Fruit fly (Drosophila melanogaster) whole organism, embryonic: ENCODE results near the gene Atg12.

Experiments
- Ada2b ChIP-seq: fragments of 200-800 bp; sonication (Bioruptor generic); IDR thresholded peaks from 2 replicates; pipeline ENCODE4 v1.3.6; 2022; ENCODE audit warnings: missing biosample characterization, missing genetic modification characterization
- B-H2 ChIP-seq: fragments of 200-800 bp; sonication (Bioruptor generic); optimal IDR thresholded peaks from 2 replicates; lab custom pipeline; 2018; ENCODE audit warnings: missing biosample characterization, mild to moderate bottlenecking, missing genetic modification characterization
- BEAF-32 ChIP-seq: fragments of 200-800 bp; sonication (Bioruptor generic); optimal IDR thresholded peaks from 3 replicates; lab custom pipeline; 2017; ENCODE audit warnings: missing biosample characterization, missing genetic modification characterization, mild to moderate bottlenecking, moderate library complexity, missing genetic modification reagents
- CG10321 ChIP-seq: fragments of 200-800 bp; sonication (Bioruptor generic); IDR thresholded peaks from 2 replicates; pipeline ENCODE4 v1.3.6; 2022; ENCODE audit warnings: missing biosample characterization, missing genetic modification characterization
- CG12155 ChIP-seq: fragments of 200-800 bp; sonication (Bioruptor generic); optimal IDR thresholded peaks from 3 replicates; lab custom pipeline; 2016; ENCODE audit warnings: missing biosample characterization, missing genetic modification characterization
- CG1233 ChIP-seq: fragments of 200-800 bp; sonication (Bioruptor generic); optimal IDR thresholded peaks from 4 replicates; lab custom pipeline; 2018; ENCODE audit warnings: missing biosample characterization, mild to moderate bottlenecking, missing genetic modification characterization
- CG12659 ChIP-seq: fragments of 200-800 bp; sonication (Bioruptor generic); optimal IDR thresholded peaks from 3 replicates; lab custom pipeline; 2017; ENCODE audit warnings: mild to moderate bottlenecking, missing biosample characterization, missing genetic modification reagents, missing genetic modification characterization
- CG12744 ChIP-seq: fragments of 200-800 bp; sonication (Bioruptor generic); optimal IDR thresholded peaks from 2 replicates; lab custom pipeline; 2016; ENCODE audit warnings: missing biosample characterization, missing genetic modification characterization
- CG14710 ChIP-seq: fragments of 200-800 bp; sonication (Bioruptor generic); optimal IDR thresholded peaks from 3 replicates; lab custom pipeline; 2019; ENCODE audit warnings: missing biosample characterization, mild to moderate bottlenecking, missing genetic modification characterization, moderate library complexity
- CG15073 ChIP-seq: fragments of 200-800 bp; sonication (Bioruptor generic); optimal IDR thresholded peaks from 2 replicates; lab custom pipeline; 2016; ENCODE audit warnings: missing biosample characterization, missing genetic modification characterization
- CG16813 ChIP-seq: fragments of 200-800 bp; sonication (Bioruptor generic); IDR thresholded peaks from 3 replicates; pipeline ENCODE4 v1.3.6; 2022; ENCODE audit warnings: missing biosample characterization, missing genetic modification characterization; ENCODE audit not compliant: partially characterized antibody
- CG18262 ChIP-seq: fragments of 200-800 bp; optimal IDR thresholded peaks from 3 replicates; lab custom pipeline; 2019; ENCODE audit warnings: missing biosample characterization, mild to moderate bottlenecking, missing genetic modification characterization, moderate library complexity
- CG18476 ChIP-seq: fragments of 200-800 bp; sonication (Bioruptor generic); optimal IDR thresholded peaks from 2 replicates; lab custom pipeline; 2016; ENCODE audit warnings: missing biosample characterization, mild to moderate bottlenecking, missing genetic modification characterization
- CG2889 ChIP-seq: fragments of 200-800 bp; sonication (Bioruptor generic); IDR thresholded peaks from 3 replicates; pipeline ENCODE4 v1.3.6; 2022; ENCODE audit warnings: missing biosample characterization, missing genetic modification characterization
- CG43689 ChIP-seq: fragments of 200-800 bp; sonication (Bioruptor generic); IDR thresholded peaks from 2 replicates; pipeline ENCODE4 v1.3.6; 2022; ENCODE audit warnings: missing biosample characterization, missing genetic modification characterization
- CG4707 ChIP-seq: fragments of 200-800 bp; sonication (Bioruptor generic); optimal IDR thresholded peaks from 2 replicates; lab custom pipeline; 2018; ENCODE audit warnings: missing biosample characterization, mild to moderate bottlenecking, missing genetic modification characterization, moderate library complexity
- CG6654 ChIP-seq: fragments of 200-800 bp; sonication (Bioruptor generic); optimal IDR thresholded peaks from 2 replicates; lab custom pipeline; 2017; ENCODE audit warnings: missing biosample characterization, mild to moderate bottlenecking, missing genetic modification characterization
- CG6813 ChIP-seq: fragments of 200-800 bp; sonication (Bioruptor generic); optimal IDR thresholded peaks from 2 replicates; lab custom pipeline; 2017; ENCODE audit warnings: missing biosample characterization, missing genetic modification characterization, mild to moderate bottlenecking, moderate library complexity, missing genetic modification reagents
- CG7556 ChIP-seq: fragments of 200-800 bp; sonication (Bioruptor generic); optimal IDR thresholded peaks from 2 replicates; lab custom pipeline; 2017; ENCODE audit warnings: missing biosample characterization, mild to moderate bottlenecking, missing genetic modification characterization
- CG8089 ChIP-seq: fragments of 200-800 bp; sonication (Bioruptor generic); optimal IDR thresholded peaks from 3 replicates; lab custom pipeline; 2016; ENCODE audit warnings: missing biosample characterization, missing genetic modification characterization
- CG8359 ChIP-seq: fragments of 200-800 bp; sonication (Bioruptor generic); optimal IDR thresholded peaks from 2 replicates; lab custom pipeline; 2017; ENCODE audit warnings: missing biosample characterization, mild to moderate bottlenecking, missing genetic modification characterization, borderline replicate concordance
- CHES-1-like ChIP-seq: fragments of 200-800 bp; sonication (Bioruptor generic); optimal IDR thresholded peaks from 2 replicates; lab custom pipeline; 2016; ENCODE audit warnings: missing biosample characterization, missing genetic modification characterization
- CoRest ChIP-seq: fragments of 200-800 bp; sonication (Bioruptor generic); optimal IDR thresholded peaks from 3 replicates; lab custom pipeline; 2018; ENCODE audit warnings: missing biosample characterization, mild to moderate bottlenecking, missing genetic modification characterization, moderate library complexity
- CrebB ChIP-seq: fragments of 200-800 bp; sonication (Bioruptor generic); optimal IDR thresholded peaks from 3 replicates; lab custom pipeline; 2018; ENCODE audit warnings: missing biosample characterization, mild to moderate bottlenecking, missing genetic modification characterization
- E2f1 ChIP-seq: fragments of 200-800 bp; sonication (Bioruptor generic); IDR thresholded peaks from 2 replicates; pipeline ENCODE4 v1.3.6; 2022; ENCODE audit warnings: missing biosample characterization, missing genetic modification characterization
- Fer3 ChIP-seq: fragments of 200-800 bp; sonication (Bioruptor generic); optimal IDR thresholded peaks from 2 replicates; lab custom pipeline; 2018; ENCODE audit warnings: missing biosample characterization, mild to moderate bottlenecking, missing genetic modification characterization, moderate library complexity
- H15 ChIP-seq: fragments of 200-800 bp; sonication (Bioruptor generic); IDR thresholded peaks from 3 replicates; pipeline ENCODE4 v1.3.6; 2022; ENCODE audit warnings: missing biosample characterization, missing genetic modification characterization
- H2.0 ChIP-seq: fragments of 200-800 bp; sonication (Bioruptor generic); IDR thresholded peaks from 2 replicates; pipeline ENCODE4 v1.3.6; 2022; ENCODE audit warnings: missing biosample characterization, missing genetic modification characterization
- Lim3 ChIP-seq: fragments of 200-800 bp; sonication (Bioruptor generic); IDR thresholded peaks from 2 replicates; pipeline ENCODE4 v1.3.6; 2022; ENCODE audit warnings: missing biosample characterization, missing genetic modification characterization
- Lpt ChIP-seq: fragments of >200 bp; optimal IDR thresholded peaks from 2 replicates; lab custom pipeline; 2018; ENCODE audit warnings: missing biosample characterization, missing genetic modification characterization
- MESR4 ChIP-seq: fragments of 200-800 bp; sonication (Bioruptor generic); optimal IDR thresholded peaks from 2 replicates; lab custom pipeline; 2018; ENCODE audit warnings: missing biosample characterization, mild to moderate bottlenecking, missing genetic modification characterization, moderate library complexity
- Meics ChIP-seq: fragments of 200-800 bp; sonication (Bioruptor generic); optimal IDR thresholded peaks from 2 replicates; lab custom pipeline; 2017; ENCODE audit warnings: missing biosample characterization, mild to moderate bottlenecking, missing genetic modification characterization
- NC2α ChIP-seq: fragments of 200-800 bp; sonication (Bioruptor generic); optimal IDR thresholded peaks from 2 replicates; lab custom pipeline; 2016; ENCODE audit warnings: missing biosample characterization, missing genetic modification characterization
- Oaz ChIP-seq: fragments of 200-800 bp; sonication (Bioruptor generic); IDR thresholded peaks from 2 replicates; pipeline ENCODE4 v1.3.6; 2022; ENCODE audit warnings: missing biosample characterization, missing genetic modification characterization
- PHDP ChIP-seq: fragments of 200-800 bp; sonication (Bioruptor generic); optimal IDR thresholded peaks from 3 replicates; lab custom pipeline; 2018; ENCODE audit warnings: missing biosample characterization, mild to moderate bottlenecking, missing genetic modification characterization, moderate library complexity
- Sry-δ ChIP-seq: fragments of 200-800 bp; sonication (Bioruptor generic); optimal IDR thresholded peaks from 2 replicates; lab custom pipeline; 2016; ENCODE audit warnings: missing biosample characterization, missing genetic modification characterization
- Tbp ChIP-seq: fragments of >200 bp; optimal IDR thresholded peaks from 2 replicates; lab custom pipeline; 2018; ENCODE audit warnings: missing biosample characterization, missing genetic modification characterization
- ab ChIP-seq: fragments of 200-800 bp; sonication (Bioruptor generic); optimal IDR thresholded peaks from 2 replicates; lab custom pipeline; 2016; ENCODE audit warnings: missing biosample characterization, missing genetic modification characterization
- ac ChIP-seq: fragments of 200-800 bp; sonication (Bioruptor generic); optimal IDR thresholded peaks from 3 replicates; lab custom pipeline; 2017; ENCODE audit warnings: missing biosample characterization, mild to moderate bottlenecking, missing genetic modification characterization
- cas ChIP-seq: fragments of 200-800 bp; sonication (Bioruptor generic); IDR thresholded peaks from 2 replicates; pipeline ENCODE4 v1.3.6; 2022; ENCODE audit warnings: missing biosample characterization, missing genetic modification characterization
- chinmo ChIP-seq: fragments of 200-800 bp; sonication (Bioruptor generic); IDR thresholded peaks from 4 replicates; pipeline ENCODE4 v1.3.6; 2022; ENCODE audit warnings: missing biosample characterization, missing genetic modification characterization; ENCODE audit not compliant: partially characterized antibody
- dmrt99B ChIP-seq: fragments of 200-800 bp; sonication (Bioruptor generic); optimal IDR thresholded peaks from 2 replicates; lab custom pipeline; 2018; ENCODE audit warnings: missing biosample characterization, mild to moderate bottlenecking, missing genetic modification characterization, moderate library complexity
- h ChIP-seq: fragments of >200 bp; optimal IDR thresholded peaks from 2 replicates; lab custom pipeline; 2017
- hkb ChIP-seq, 2 experiments: fragments of 200-800 bp in 1 of 2; fragments of >200 bp in 1 of 2; sonication (Bioruptor generic) in 1 of 2; IDR thresholded peaks in 1 of 2; optimal IDR thresholded peaks in 1 of 2; 2 replicates each; pipeline versions ENCODE4 v1.3.6 to Lab custom; 2017 to 2022; ENCODE audit warnings: missing biosample characterization in 1 of 2, missing genetic modification characterization in 1 of 2
- knrl ChIP-seq: fragments of 200-800 bp; sonication (Bioruptor generic); IDR thresholded peaks from 3 replicates; pipeline ENCODE4 v1.3.6; 2022; ENCODE audit warnings: missing biosample characterization, missing genetic modification characterization; ENCODE audit not compliant: partially characterized antibody
- lbe ChIP-seq: fragments of 200-800 bp; sonication (Bioruptor generic); optimal IDR thresholded peaks from 2 replicates; lab custom pipeline; 2016; ENCODE audit warnings: missing biosample characterization, mild to moderate bottlenecking, missing genetic modification characterization
- onecut ChIP-seq: fragments of 200-800 bp; sonication (Bioruptor generic); IDR thresholded peaks from 2 replicates; pipeline ENCODE4 v1.3.6; 2022; ENCODE audit warnings: missing biosample characterization, missing genetic modification characterization
- run ChIP-seq: fragments of 200-800 bp; sonication (Bioruptor generic); optimal IDR thresholded peaks from 3 replicates; lab custom pipeline; 2018; ENCODE audit warnings: missing biosample characterization, mild to moderate bottlenecking, missing genetic modification characterization
- tna ChIP-seq: fragments of 200-800 bp; sonication (Bioruptor generic); IDR thresholded peaks from 2 replicates; pipeline ENCODE4 v1.3.6; 2022; ENCODE audit warnings: missing biosample characterization, missing genetic modification characterization; ENCODE audit not compliant: partially characterized antibody
- vnd ChIP-seq: fragments of 200-800 bp; sonication (Bioruptor generic); IDR thresholded peaks from 3 replicates; pipeline ENCODE4 v1.3.6; 2022; ENCODE audit warnings: missing biosample characterization, missing genetic modification characterization; ENCODE audit not compliant: partially characterized antibody

The Atg12 gene

DNA sequence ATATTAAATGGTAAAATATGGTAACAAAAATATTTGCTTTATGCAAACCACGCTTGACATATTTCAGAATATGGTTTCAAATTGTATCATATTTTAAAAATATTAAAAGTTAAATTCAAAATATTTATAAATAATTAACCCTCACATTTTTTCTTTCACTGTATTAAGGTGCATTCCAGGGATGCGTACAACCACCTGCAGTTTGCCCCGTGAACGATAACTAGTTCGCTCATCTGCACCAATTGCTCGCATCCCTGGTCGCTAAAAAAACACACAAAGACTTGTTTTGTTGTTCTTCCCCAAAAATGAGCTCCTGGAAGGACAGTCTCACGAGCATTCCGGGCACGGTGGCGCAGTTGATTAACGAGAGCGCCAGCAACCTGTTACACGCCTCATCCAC is 4.8 kb upstream of the Atg12 start, which contains the start of gene DEF8 (continued):
- TF ChIP-seq Oaz (GFP tag; lab: Robert Waterston, UW) (peak; percentile 66), CG8089 (peak; percentile 25), Lpt (GFP tag; lab: Kevin White, UChicago) (no peak), CG8359 (GFP tag; lab: Kevin White, UChicago) (peak; percentile 60), CG4707 (peak; percentile 63), h (lab: Kevin White, UChicago) (no peak), Meics (GFP tag; lab: Kevin White, UChicago) (peak; percentile 84), Fer3 (tag; lab: Kevin White, UChicago) (peak; percentile 90), cas (no peak), Tbp (no peak), Lim3 (GFP tag; lab: Robert Waterston, UW) (peak; percentile 42; the same call in 1 of the 2 replicates), CG2889 (GFP tag; lab: Robert Waterston, UW) (peak; percentile 68; the same call in 1 of the 3 replicates), CG18476 (GFP tag; lab: Kevin White, UChicago) (peak; percentile 63), CG15073 (GFP tag; lab: Kevin White, UChicago) (no peak), ac (GFP tag; lab: Kevin White, UChicago) (peak; percentile 25), lbe (GFP tag; lab: Kevin White, UChicago) (peak; percentile 63), CHES-1-like (peak; percentile 12), B-H2 (no peak), CG12744 (GFP tag; lab: Kevin White, UChicago) (no peak), hkb (optimal IDR thresholded peaks at IDR 0.05; lab: Kevin White, UChicago) (no peak), hkb (GFP tag; IDR thresholded peaks at IDR 0.05; lab: Robert Waterston, UW) (peak; percentile 89), tna (GFP tag; lab: Robert Waterston, UW) (0 out of 2 replicates have a peak, but pooled peaks have one; percentile 39), CG7556 (GFP tag; lab: Kevin White, UChicago) (peak; percentile 80), Ada2b (GFP tag; lab: Robert Waterston, UW) (peak; percentile 87), dmrt99B (peak; percentile 83), Sry-δ (GFP tag; lab: Kevin White, UChicago) (peak; percentile 44), H15 (peak; percentile 78), CG12155 (GFP tag; lab: Kevin White, UChicago) (peak; percentile 70), CG12659 (peak; percentile 87), BEAF-32 (GFP tag; lab: Kevin White, UChicago) (peak; percentile 39), CG6654 (GFP tag; lab: Kevin White, UChicago) (peak; percentile 11), CG18262 (tag; lab: Kevin White, UChicago) (peak; percentile 90), CoRest (tag; lab: Kevin White, UChicago) (peak; percentile 90), chinmo (peak; percentile 90), MESR4 (GFP tag; lab: Kevin White, UChicago) (peak; percentile 99), ab (GFP tag; lab: Kevin White, UChicago) (no peak), CG43689 (GFP tag; lab: Robert Waterston, UW) (peak; percentile 73), NC2α (peak; percentile 17), knrl (peak; percentile 60; the same call in 2 of the 3 replicates), onecut (GFP tag; lab: Robert Waterston, UW) (peak; percentile 77), PHDP (peak; percentile 93), vnd (GFP tag; lab: Robert Waterston, UW) (no peak), CrebB (tag; lab: Kevin White, UChicago) (peak; percentile 75), E2f1 (GFP tag; lab: Robert Waterston, UW) (peak; percentile 78), CG6813 (peak; percentile 73), H2.0 (GFP tag; lab: Robert Waterston, UW) (peak; percentile 86), CG16813 (GFP tag; lab: Robert Waterston, UW) (peak; percentile 41; the same call in 1 of the 3 replicates), CG1233 (GFP tag; lab: Kevin White, UChicago) (peak; percentile 80), run (tag; lab: Kevin White, UChicago) (peak; percentile 67), CG10321 (peak; percentile 68; the same call in 1 of the 2 replicates), CG14710 (tag; lab: Kevin White, UChicago) (peak; percentile 92)
